Fruit fly (Drosophila melanogaster) whole organism, prepupa: ENCODE data around the gene Ptpmeg2.

ENCODE experiments used
- Blimp-1 ChIP-seq: fragments of 200-800 bp; sonication (Bioruptor generic); optimal IDR thresholded peaks from 3 replicates; lab custom pipeline; 2017; ENCODE audit warnings: missing biosample characterization, missing genetic modification characterization, mild to moderate bottlenecking, moderate library complexity, missing genetic modification reagents
- CG10631 ChIP-seq: fragments of 200-800 bp; sonication (Bioruptor generic); optimal IDR thresholded peaks from 2 replicates; lab custom pipeline; 2016; ENCODE audit warnings: missing biosample characterization, missing genetic modification characterization
- CG11294 ChIP-seq: fragments of 200-800 bp; sonication (Bioruptor generic); IDR thresholded peaks from 2 replicates; pipeline ENCODE4 v1.3.6; 2022; ENCODE audit warnings: missing biosample characterization, missing genetic modification characterization
- CG11762 ChIP-seq: fragments of 200-800 bp; sonication (Bioruptor generic); optimal IDR thresholded peaks from 3 replicates; lab custom pipeline; 2016; ENCODE audit warnings: missing biosample characterization, missing genetic modification characterization; ENCODE audit not compliant: insufficient read depth
- CG1621 ChIP-seq: fragments of 200-800 bp; sonication (Bioruptor generic); optimal IDR thresholded peaks from 3 replicates; lab custom pipeline; 2018; ENCODE audit warnings: missing biosample characterization, mild to moderate bottlenecking, missing genetic modification characterization
- CG31627 ChIP-seq: fragments of 200-800 bp; sonication (Bioruptor generic); optimal IDR thresholded peaks from 3 replicates; lab custom pipeline; 2016; ENCODE audit warnings: missing biosample characterization, missing genetic modification characterization
- CG32006 ChIP-seq: fragments of 200-800 bp; sonication (Bioruptor generic); optimal IDR thresholded peaks from 3 replicates; lab custom pipeline; 2017; ENCODE audit warnings: missing biosample characterization, mild to moderate bottlenecking, missing genetic modification characterization
- CG3919 ChIP-seq: fragments of 200-800 bp; sonication (Bioruptor generic); optimal IDR thresholded peaks from 3 replicates; lab custom pipeline; 2016; ENCODE audit warnings: missing biosample characterization, missing genetic modification characterization
- CG4318 ChIP-seq: fragments of 200-800 bp; sonication (Bioruptor generic); optimal IDR thresholded peaks from 3 replicates; lab custom pipeline; 2017; ENCODE audit warnings: missing biosample characterization, mild to moderate bottlenecking, missing genetic modification characterization
- CG6276 ChIP-seq: fragments of 200-800 bp; sonication (Bioruptor generic); optimal IDR thresholded peaks from 2 replicates; lab custom pipeline; 2017; ENCODE audit warnings: missing biosample characterization, mild to moderate bottlenecking, missing genetic modification characterization
- CG6792 ChIP-seq: fragments of 200-800 bp; sonication (Bioruptor generic); optimal IDR thresholded peaks from 3 replicates; lab custom pipeline; 2016; ENCODE audit warnings: missing biosample characterization, missing genetic modification characterization
- CG6808 ChIP-seq: fragments of 200-800 bp; sonication (Bioruptor generic); optimal IDR thresholded peaks from 3 replicates; lab custom pipeline; 2017; ENCODE audit warnings: missing biosample characterization, missing genetic modification characterization, mild to moderate bottlenecking, moderate library complexity, missing genetic modification reagents
- CG6854 ChIP-seq: fragments of 200-800 bp; sonication (Bioruptor generic); optimal IDR thresholded peaks from 2 replicates; lab custom pipeline; 2017; ENCODE audit warnings: missing biosample characterization, mild to moderate bottlenecking, missing genetic modification characterization
- CG7368 ChIP-seq: fragments of 200-800 bp; sonication (Bioruptor generic); optimal IDR thresholded peaks from 3 replicates; lab custom pipeline; 2016; ENCODE audit warnings: missing biosample characterization, missing genetic modification characterization
- CG8119 ChIP-seq: fragments of 200-800 bp; sonication (Bioruptor generic); IDR thresholded peaks from 3 replicates; pipeline ENCODE4 v1.3.6; 2022; ENCODE audit warnings: missing biosample characterization, missing genetic modification characterization
- CG8632 ChIP-seq: fragments of 200-800 bp; sonication (Bioruptor generic); optimal IDR thresholded peaks from 3 replicates; lab custom pipeline; 2016; ENCODE audit warnings: missing biosample characterization, missing genetic modification characterization
- CG9139 ChIP-seq: fragments of 200-800 bp; sonication (Bioruptor generic); optimal IDR thresholded peaks from 3 replicates; lab custom pipeline; 2017; ENCODE audit warnings: missing biosample characterization, mild to moderate bottlenecking, missing genetic modification characterization
- Eip75B ChIP-seq: fragments of 200-800 bp; sonication (Bioruptor generic); optimal IDR thresholded peaks from 3 replicates; lab custom pipeline; 2016; ENCODE audit warnings: missing biosample characterization, missing genetic modification characterization
- Eip78C ChIP-seq: fragments of 200-800 bp; sonication (Bioruptor generic); peaks from one replicate; lab custom pipeline; 2016; ENCODE audit warnings: missing biosample characterization, missing genetic modification characterization
- Eip93F ChIP-seq: fragments of 200-800 bp; sonication (Bioruptor generic); optimal IDR thresholded peaks from 2 replicates; lab custom pipeline; 2016; ENCODE audit warnings: missing biosample characterization, mild to moderate bottlenecking, missing genetic modification characterization
- Ets96B ChIP-seq: fragments of 200-800 bp; optimal IDR thresholded peaks from 2 replicates; lab custom pipeline; 2019; ENCODE audit warnings: missing biosample characterization, mild to moderate bottlenecking, missing genetic modification characterization, moderate library complexity
- Gug ChIP-seq: fragments of 200-800 bp; sonication (Bioruptor generic); IDR thresholded peaks from 2 replicates; pipeline ENCODE4 v1.3.6; 2022; ENCODE audit warnings: missing biosample characterization, missing genetic modification characterization
- Hr39 ChIP-seq: fragments of 200-800 bp; sonication (Bioruptor generic); optimal IDR thresholded peaks from 2 replicates; lab custom pipeline; 2016; ENCODE audit warnings: missing biosample characterization, missing genetic modification characterization
- Lpt ChIP-seq: fragments of 200-800 bp; sonication (Bioruptor generic); optimal IDR thresholded peaks from 3 replicates; lab custom pipeline; 2016; ENCODE audit warnings: missing biosample characterization, missing genetic modification characterization
- Met ChIP-seq: fragments of 200-800 bp; sonication (Bioruptor generic); optimal IDR thresholded peaks from 3 replicates; lab custom pipeline; 2016; ENCODE audit warnings: missing biosample characterization, missing genetic modification characterization
- OdsH ChIP-seq: fragments of 200-800 bp; sonication (Bioruptor generic); optimal IDR thresholded peaks from 3 replicates; lab custom pipeline; 2016; ENCODE audit warnings: missing biosample characterization, missing genetic modification characterization
- Smox ChIP-seq: fragments of 200-800 bp; sonication (Bioruptor generic); optimal IDR thresholded peaks from 3 replicates; lab custom pipeline; 2016; ENCODE audit warnings: missing biosample characterization, missing genetic modification characterization
- Sox102F ChIP-seq: fragments of 200-800 bp; sonication (Bioruptor generic); optimal IDR thresholded peaks from 2 replicates; lab custom pipeline; 2016; ENCODE audit warnings: missing biosample characterization, mild to moderate bottlenecking, missing genetic modification characterization
- Sox15 ChIP-seq: fragments of 200-800 bp; sonication (Bioruptor generic); optimal IDR thresholded peaks from 3 replicates; lab custom pipeline; 2016; ENCODE audit warnings: missing biosample characterization, missing genetic modification characterization
- achi ChIP-seq: fragments of 200-800 bp; sonication (Bioruptor generic); optimal IDR thresholded peaks from 3 replicates; lab custom pipeline; 2016; ENCODE audit warnings: missing biosample characterization, missing genetic modification characterization
- acj6 ChIP-seq: fragments of 200-800 bp; sonication (Bioruptor generic); optimal IDR thresholded peaks from 3 replicates; lab custom pipeline; 2016; ENCODE audit warnings: missing biosample characterization, missing genetic modification characterization
- cyc ChIP-seq: fragments of 200-800 bp; sonication (Bioruptor generic); optimal IDR thresholded peaks from 3 replicates; lab custom pipeline; 2016; ENCODE audit warnings: missing biosample characterization, missing genetic modification characterization
- eg ChIP-seq: fragments of 200-800 bp; sonication (Bioruptor generic); IDR thresholded peaks from 3 replicates; pipeline ENCODE4 v1.3.6; 2022; ENCODE audit warnings: missing biosample characterization, missing genetic modification characterization
- esn ChIP-seq: fragments of 200-800 bp; sonication (Bioruptor generic); optimal IDR thresholded peaks from 2 replicates; lab custom pipeline; 2016; ENCODE audit warnings: missing biosample characterization, mild to moderate bottlenecking, missing genetic modification characterization, moderate library complexity
- fd59A ChIP-seq: fragments of 200-800 bp; sonication (Bioruptor generic); optimal IDR thresholded peaks from 2 replicates; lab custom pipeline; 2017; ENCODE audit warnings: missing biosample characterization, mild to moderate bottlenecking, missing genetic modification characterization, missing genetic modification reagents
- fkh ChIP-seq: fragments of 200-800 bp; sonication (Bioruptor generic); optimal IDR thresholded peaks from 3 replicates; lab custom pipeline; 2017; ENCODE audit warnings: missing biosample characterization, mild to moderate bottlenecking, missing genetic modification characterization, moderate library complexity
- lz ChIP-seq: fragments of 200-800 bp; sonication (Bioruptor generic); optimal IDR thresholded peaks from 3 replicates; lab custom pipeline; 2016; ENCODE audit warnings: missing biosample characterization, missing genetic modification characterization
- spab ChIP-seq: fragments of 200-800 bp; sonication (Bioruptor generic); optimal IDR thresholded peaks from 2 replicates; lab custom pipeline; 2017; ENCODE audit warnings: missing biosample characterization, mild to moderate bottlenecking, missing genetic modification characterization, missing genetic modification reagents
- ss ChIP-seq, 2 experiments: fragments of 200-800 bp; sonication (Bioruptor generic); optimal IDR thresholded peaks; 2 replicates in 1 of 2; 3 replicates in 1 of 2; lab custom pipeline; 2017 to 2018; ENCODE audit warnings: mild to moderate bottlenecking in 2 of 2, missing biosample characterization in 2 of 2, missing genetic modification characterization in 2 of 2, moderate library complexity in 1 of 2
- svp ChIP-seq: fragments of 200-800 bp; sonication (Bioruptor generic); peaks from one replicate; lab custom pipeline; 2016; ENCODE audit warnings: missing biosample characterization, missing genetic modification characterization
- topi ChIP-seq: fragments of 200-800 bp; sonication (Bioruptor generic); optimal IDR thresholded peaks from 3 replicates; lab custom pipeline; 2016; ENCODE audit warnings: missing biosample characterization, missing genetic modification characterization
- vri ChIP-seq: fragments of 200-800 bp; sonication (Bioruptor generic); optimal IDR thresholded peaks from 3 replicates; lab custom pipeline; 2016; ENCODE audit warnings: missing biosample characterization, mild to moderate bottlenecking, missing genetic modification characterization

Gene Ptpmeg2

DNA sequence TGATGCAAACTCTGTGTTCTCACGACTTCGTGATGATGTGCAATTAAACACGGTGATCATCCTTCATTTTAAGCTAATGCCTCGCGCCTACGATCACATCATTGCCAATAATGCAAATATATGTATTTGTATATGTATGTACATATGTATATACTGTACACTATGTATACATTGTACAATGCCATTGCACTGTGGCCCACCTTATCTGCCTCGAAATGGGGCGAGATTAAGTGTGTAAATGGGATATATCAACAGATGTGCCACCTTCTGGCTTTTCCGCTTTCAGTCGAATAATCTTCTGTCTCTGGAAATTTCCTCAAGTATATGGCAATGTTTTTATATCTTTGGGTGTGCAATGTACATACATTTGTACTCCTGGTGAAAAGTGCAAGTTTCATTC is 14.1 kb downstream of the Ptpmeg2 start (continued):
- TF ChIP-seq Ets96B (tag; lab: Kevin White, UChicago) (no peak), fkh (GFP tag; lab: Kevin White, UChicago) (peak; percentile 41), CG11294 (GFP tag; lab: Robert Waterston, UW) (no peak), Sox102F (GFP tag; lab: Kevin White, UChicago) (no peak), achi (GFP tag; lab: Kevin White, UChicago) (no peak), esn (GFP tag; lab: Kevin White, UChicago) (no peak), spab (GFP tag; lab: Kevin White, UChicago) (no peak), CG10631 (GFP tag; lab: Kevin White, UChicago) (no peak), Hr39 (GFP tag; lab: Kevin White, UChicago) (no peak), Eip78C (GFP tag; lab: Kevin White, UChicago) (peak; percentile 69), ss (GFP tag; optimal IDR thresholded peaks at IDR 0.05; lab: Kevin White, UChicago) (peak in 1 of 2 experiments; percentile 22), CG1621 (tag; lab: Kevin White, UChicago) (no peak), CG3919 (no peak), CG7368 (GFP tag; lab: Kevin White, UChicago) (no peak)

DNA sequence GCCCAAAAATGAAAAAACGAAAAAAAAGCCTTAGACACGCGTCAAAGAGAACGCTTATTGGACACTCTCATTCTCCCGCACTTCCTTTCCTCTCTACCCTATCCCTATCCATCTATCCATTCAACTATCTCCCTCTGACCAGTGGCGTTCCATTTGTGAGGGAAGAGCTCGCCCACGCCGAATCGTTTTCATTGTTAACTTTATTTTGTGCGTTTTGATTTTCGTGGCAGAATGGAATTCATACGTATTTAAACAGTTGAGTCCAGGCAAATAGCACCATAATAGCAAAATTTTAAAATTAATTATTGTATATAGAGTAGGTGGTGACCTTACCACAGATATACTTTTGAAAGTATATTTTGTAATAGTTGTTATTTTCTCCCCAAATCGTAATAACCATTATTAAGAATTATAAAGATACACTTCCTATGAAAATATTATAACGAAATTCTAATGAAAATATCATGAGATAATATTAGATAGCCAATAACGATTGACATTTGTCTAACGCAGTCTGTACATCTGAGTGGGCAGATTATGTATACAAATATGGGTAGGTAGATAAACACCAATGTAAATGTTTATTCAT is 17.7 kb downstream of the Ptpmeg2 start:
- TF ChIP-seq CG32006 (GFP tag; lab: Kevin White, UChicago) (no peak), CG8632 (GFP tag; lab: Kevin White, UChicago) (peak; percentile 14), Sox15 (GFP tag; lab: Kevin White, UChicago) (no peak), Met (GFP tag; lab: Kevin White, UChicago) (peak; percentile 40), CG8119 (GFP tag; lab: Robert Waterston, UW) (no peak), CG4318 (GFP tag; lab: Kevin White, UChicago) (no peak), Eip78C (GFP tag; lab: Kevin White, UChicago) (peak; percentile 66), CG11762 (no peak), Blimp-1 (GFP tag; lab: Kevin White, UChicago) (no peak), fd59A (GFP tag; lab: Kevin White, UChicago) (no peak), CG10631 (GFP tag; lab: Kevin White, UChicago) (peak; percentile 3), eg (GFP tag; lab: Robert Waterston, UW) (no peak), CG6276 (no peak), svp (GFP tag; lab: Kevin White, UChicago) (peak; percentile 82), topi (GFP tag; lab: Kevin White, UChicago) (peak; percentile 7), cyc (GFP tag; lab: Kevin White, UChicago) (no peak), OdsH (GFP tag; lab: Kevin White, UChicago) (no peak), CG6792 (GFP tag; lab: Kevin White, UChicago) (no peak), CG6808 (GFP tag; lab: Kevin White, UChicago) (no peak), Eip93F (GFP tag; lab: Kevin White, UChicago) (no peak), CG6854 (GFP tag; lab: Kevin White, UChicago) (no peak), CG11294 (GFP tag; lab: Robert Waterston, UW) (no peak), Smox (GFP tag; lab: Kevin White, UChicago) (peak; percentile 28), Lpt (GFP tag; lab: Kevin White, UChicago) (no peak), acj6 (GFP tag; lab: Kevin White, UChicago) (peak; percentile 10), Eip75B (GFP tag; lab: Kevin White, UChicago) (no peak), Gug (GFP tag; lab: Robert Waterston, UW) (no peak), lz (GFP tag; lab: Kevin White, UChicago) (no peak), spab (GFP tag; lab: Kevin White, UChicago) (no peak), vri (GFP tag; lab: Kevin White, UChicago) (no peak), CG9139 (no peak), CG7368 (GFP tag; lab: Kevin White, UChicago) (no peak), CG3919 (no peak), CG1621 (tag; lab: Kevin White, UChicago) (no peak), fkh (GFP tag; lab: Kevin White, UChicago) (peak; percentile 53), Ets96B (tag; lab: Kevin White, UChicago) (no peak), CG31627 (GFP tag; lab: Kevin White, UChicago) (peak; percentile 14), esn (GFP tag; lab: Kevin White, UChicago) (peak; percentile 26)
